Worm (Caenorhabditis elegans) whole organism, midembryonic: ENCODE results near the gene srd-44.

Experiments
- T22C8.4 ChIP-seq: fragments of 200-800 bp; sonication (Bioruptor generic); IDR thresholded peaks from 2 replicates; pipeline ENCODE4 v1.3.6; 2022; ENCODE audit warnings: missing genetic modification characterization, missing compliant biosample characterization
- cog-1 ChIP-seq: sonication (generic microtip); optimal IDR thresholded peaks from 2 replicates; lab custom pipeline; 2016; ENCODE audit warnings: missing genetic modification characterization, missing compliant biosample characterization
- klf-2 ChIP-seq: fragments of 200-800 bp; sonication (Bioruptor generic); conservative IDR thresholded peaks from 2 replicates; pipeline ENCODE4 v1.3.6; 2022; ENCODE audit warnings: missing genetic modification reagents, missing genetic modification characterization, missing compliant biosample characterization
- tab-1 ChIP-seq: fragments of 200-800 bp; sonication (Bioruptor generic); IDR thresholded peaks from 2 replicates; pipeline ENCODE4 v1.3.6; 2022; ENCODE audit warnings: missing genetic modification characterization, missing compliant biosample characterization

ce11 chrX:12343279-12343678 lies 5.0 kb downstream of the srd-44 start, which contains the start of the genes nspc-9 and nspc-10:
- no peak for TF ChIP-seq klf-2 (GFP tag; lab: Robert Waterston, UW)
- no peak for TF ChIP-seq tab-1
- no peak for TF ChIP-seq T22C8.4
- no peak for TF ChIP-seq cog-1
